Worm (Caenorhabditis elegans) whole organism, dauer: ENCODE measurements around the gene marc-5.

Source experiments
- unc-62 ChIP-seq: sonication (generic microtip); optimal IDR thresholded peaks from 2 replicates; lab custom pipeline; 2017; ENCODE audit warnings: missing biosample characterization, missing genetic modification reagents, missing genetic modification characterization

marc-5 gene

ce11 chrII:12385815-12386214, 6.5 kb upstream of the marc-5 start:
- no peak for TF ChIP-seq unc-62

ce11 chrII:12382625-12383562, 3.6 kb upstream of the marc-5 start, which contains the start of gene btb-14:
TSS of gene btb-14 (plus strand) at chrII:12383463.
- TF ChIP-seq unc-62: no peak

- no peak for TF ChIP-seq unc-62
Observed at ce11 chrII:12380888-12381287, 1.6 kb upstream of the marc-5 start.

ce11 chrII:12378793-12379192, 537 bp downstream of the marc-5 start:
- TF ChIP-seq unc-62: no peak

- TF ChIP-seq unc-62: no peak
Observed at ce11 chrII:12373921-12374320, 5.4 kb downstream of the marc-5 start.

ce11 chrII:12369202-12369601, 10.1 kb downstream of the marc-5 start:
- no peak for TF ChIP-seq unc-62

- TF ChIP-seq unc-62: no peak
Observed at ce11 chrII:12362262-12362661, 17.1 kb downstream of the marc-5 start.

ce11 chrII:12353816-12354215, 25.5 kb downstream of the marc-5 start:
- TF ChIP-seq unc-62: no peak

- TF ChIP-seq unc-62: no peak
Observed at ce11 chrII:12353104-12353503, 26.2 kb downstream of the marc-5 start.

- no peak for TF ChIP-seq unc-62
Observed at ce11 chrII:12352115-12352514, 27.2 kb downstream of the marc-5 start, which contains the start of gene ras-1. TSS of gene ras-1 (minus strand) at chrII:12352243.

ce11 chrII:12350737-12351275, 28.5 kb downstream of the marc-5 start:
- no peak for TF ChIP-seq unc-62

ce11 chrII:12349866-12350265, 29.5 kb downstream of the marc-5 start:
- TF ChIP-seq unc-62: no peak

- TF ChIP-seq unc-62: no peak
Observed at ce11 chrII:12348957-12349356, 30.4 kb downstream of the marc-5 start.

ce11 chrII:12346289-12346989, 32.9 kb downstream of the marc-5 start:
- TF ChIP-seq unc-62: no peak

ce11 chrII:12344787-12345186, 34.5 kb downstream of the marc-5 start, which contains the start of gene C44C11.6:
TSS of gene C44C11.6 (plus strand) at chrII:12344809.
- TF ChIP-seq unc-62: no peak

ce11 chrII:12343710-12344109, 35.6 kb downstream of the marc-5 start:
- TF ChIP-seq unc-62: no peak

- TF ChIP-seq unc-62: no peak
Observed at ce11 chrII:12342928-12343327, 36.4 kb downstream of the marc-5 start.
